Fruit fly (Drosophila melanogaster) whole organism: ENCODE measurements around the gene Ptp61F.

ENCODE experiments used
- CG8478 ChIP-seq: fragments of >200 bp; optimal IDR thresholded peaks from 2 replicates; lab custom pipeline; 2018; ENCODE audit warnings: inconsistent platforms
- Dll ChIP-seq: fragments of >200 bp; optimal IDR thresholded peaks from 2 replicates; lab custom pipeline; 2017
- EcR ChIP-seq, 2 experiments: fragments of >200 bp; optimal IDR thresholded peaks; 2 replicates each; lab custom pipeline; 2017; ENCODE audit warnings: missing biosample characterization in 2 of 2, missing genetic modification characterization in 2 of 2, missing genetic modification reagents in 2 of 2
- pan ChIP-seq: fragments of >200 bp; optimal IDR thresholded peaks from 2 replicates; lab custom pipeline; 2017
- psq ChIP-seq: fragments of >200 bp; optimal IDR thresholded peaks from 2 replicates; lab custom pipeline; 2017
- usp ChIP-seq: fragments of >200 bp; optimal IDR thresholded peaks from 2 replicates; lab custom pipeline; 2017; ENCODE audit warnings: missing biosample characterization, missing genetic modification characterization, mixed read lengths

Ptp61F gene

dm6 chr3L:1390410-1390809 is 84.6 kb downstream of the Ptp61F start:
- no peak for TF ChIP-seq pan
- TF ChIP-seq usp (GFP tag; lab: Kevin White, UChicago), result no peak
- TF ChIP-seq CG8478, result no peak
- no peak for TF ChIP-seq EcR (GFP tag; optimal IDR thresholded peaks at IDR 0.05; lab: Kevin White, UChicago)
- no peak for TF ChIP-seq Dll (lab: Kevin White, UChicago)
- TF ChIP-seq psq, result no peak

DNA sequence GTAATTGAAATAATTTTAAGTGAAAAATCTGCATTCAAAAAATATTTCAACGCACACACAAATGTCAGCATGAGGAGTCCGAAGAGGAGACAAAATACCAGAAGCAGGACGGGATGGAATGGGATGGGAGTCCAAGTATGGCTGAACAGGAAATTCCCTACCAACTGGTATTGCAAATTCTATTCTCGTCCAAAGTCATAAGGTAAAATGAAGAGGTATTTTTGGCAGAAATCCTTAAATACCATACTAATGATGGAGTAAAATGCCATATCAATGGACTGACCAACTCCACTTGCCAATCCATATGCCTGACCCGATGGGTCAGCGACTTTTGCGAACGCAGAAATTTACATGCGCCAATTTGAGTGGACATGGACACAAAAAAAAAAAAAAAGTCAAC is 86.2 kb downstream of the Ptp61F start:
- TF ChIP-seq CG8478 (no peak), Dll (lab: Kevin White, UChicago) (no peak), EcR (GFP tag; optimal IDR thresholded peaks at IDR 0.05; lab: Kevin White, UChicago) (no peak), usp (GFP tag; lab: Kevin White, UChicago) (no peak), psq (no peak), pan (no peak)

DNA sequence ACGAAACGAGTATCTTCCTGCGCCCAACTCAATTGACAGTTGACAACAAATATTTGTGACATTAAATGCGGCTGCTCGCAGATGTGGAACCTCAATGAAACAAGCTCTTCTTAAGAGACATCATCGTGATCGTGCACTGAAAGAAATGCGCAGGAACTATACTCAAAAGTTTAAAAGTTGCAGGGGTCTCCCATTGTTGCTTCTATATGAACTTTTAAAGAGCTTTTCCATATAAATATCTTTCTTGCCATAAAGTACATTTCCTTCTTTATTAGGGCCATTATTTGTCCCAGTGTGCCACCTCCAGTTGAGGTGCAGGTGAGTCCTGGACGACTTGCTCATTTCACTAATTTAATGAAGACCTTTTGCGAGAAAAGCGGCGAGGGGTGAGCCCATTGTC is 87.0 kb downstream of the Ptp61F start:
- no peak for TF ChIP-seq pan
- no peak for TF ChIP-seq CG8478
- no peak for TF ChIP-seq EcR (GFP tag; optimal IDR thresholded peaks at IDR 0.05; lab: Kevin White, UChicago)
- TF ChIP-seq Dll (lab: Kevin White, UChicago), result no peak
- no peak for TF ChIP-seq psq
- TF ChIP-seq usp (GFP tag; lab: Kevin White, UChicago), result no peak

- TF ChIP-seq pan, result no peak
- no peak for TF ChIP-seq CG8478
- TF ChIP-seq usp (GFP tag; lab: Kevin White, UChicago), result no peak
- TF ChIP-seq psq, result no peak
- TF ChIP-seq EcR (GFP tag; optimal IDR thresholded peaks at IDR 0.05; lab: Kevin White, UChicago), result no peak
- no peak for TF ChIP-seq Dll (lab: Kevin White, UChicago)
Measured at dm6 chr3L:1385683-1386246, 89.3 kb downstream of the Ptp61F start.

DNA sequence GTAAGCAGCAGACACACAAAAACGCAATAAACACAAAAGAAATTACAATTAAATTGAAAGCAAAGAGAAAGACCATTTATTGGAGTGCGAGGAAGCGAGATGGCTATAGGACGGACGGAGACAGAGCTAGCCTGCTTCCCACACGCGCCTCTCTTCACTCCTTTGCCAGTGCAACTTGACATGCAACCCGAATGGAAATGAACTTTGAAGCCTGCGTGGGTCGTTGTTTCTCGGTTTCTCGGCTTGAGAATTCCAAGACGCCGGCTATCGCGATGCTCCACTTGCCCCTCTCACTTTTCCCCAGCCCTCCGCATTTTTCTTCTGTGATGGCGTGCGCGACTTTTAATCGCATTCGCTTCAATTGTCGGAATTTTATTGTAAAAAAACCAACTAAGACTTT is 94.1 kb downstream of the Ptp61F start:
- no peak for TF ChIP-seq Dll (lab: Kevin White, UChicago)
- no peak for TF ChIP-seq CG8478
- no peak for TF ChIP-seq pan
- no peak for TF ChIP-seq usp (GFP tag; lab: Kevin White, UChicago)
- no peak for TF ChIP-seq EcR (GFP tag; optimal IDR thresholded peaks at IDR 0.05; lab: Kevin White, UChicago)
- no peak for TF ChIP-seq psq

dm6 chr3L:1379741-1380465 is 95.2 kb downstream of the Ptp61F start:
- TF ChIP-seq usp (GFP tag; lab: Kevin White, UChicago), result no peak
- TF ChIP-seq CG8478, result no peak
- no peak for TF ChIP-seq pan
- TF ChIP-seq psq, result no peak
- TF ChIP-seq EcR (GFP tag; optimal IDR thresholded peaks at IDR 0.05; lab: Kevin White, UChicago), result no peak
- no peak for TF ChIP-seq Dll (lab: Kevin White, UChicago)

DNA sequence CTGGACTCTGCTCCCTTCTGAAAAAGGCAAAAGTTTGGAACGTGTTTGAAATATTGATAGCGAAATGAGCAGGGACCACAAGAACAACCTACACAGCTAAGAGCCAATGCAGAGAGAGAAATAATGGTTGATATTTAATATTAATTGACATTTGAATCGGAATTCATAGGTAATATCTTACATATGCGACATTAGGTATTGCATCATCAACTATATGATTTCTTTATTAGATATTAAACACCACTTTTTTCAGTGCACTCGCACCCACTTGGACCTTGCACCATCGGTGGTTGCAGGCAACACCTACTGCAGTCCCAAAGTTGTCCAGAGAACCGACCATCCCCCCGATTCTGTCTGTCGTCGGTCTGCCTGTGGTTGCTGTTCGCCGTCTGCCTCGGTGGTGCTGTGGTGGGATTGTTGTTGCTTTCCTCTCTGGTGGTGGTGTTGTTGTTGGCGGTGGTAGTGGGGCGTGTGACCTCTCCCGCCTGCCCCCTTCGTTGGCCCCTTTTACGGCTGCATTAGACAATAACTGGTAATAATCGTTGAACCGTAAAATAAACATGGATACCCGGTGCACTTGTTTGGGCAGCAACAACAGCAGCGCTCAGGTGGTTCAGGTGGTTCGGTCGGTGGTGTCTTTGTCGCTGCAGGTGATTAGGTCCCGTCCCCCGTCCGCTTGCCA is 96.1 kb downstream of the Ptp61F start:
- TF ChIP-seq CG8478 (no peak), EcR (GFP tag; optimal IDR thresholded peaks at IDR 0.05; lab: Kevin White, UChicago) (peak in 1 of 2 experiments; percentile 22)

- TF ChIP-seq EcR (GFP tag; optimal IDR thresholded peaks at IDR 0.05; lab: Kevin White, UChicago) (no peak), psq (no peak), CG8478 (no peak)
Measured at dm6 chr3L:1378098-1378645, 96.9 kb downstream of the Ptp61F start.

- TF ChIP-seq EcR (GFP tag; optimal IDR thresholded peaks at IDR 0.05; lab: Kevin White, UChicago) (no peak), Dll (lab: Kevin White, UChicago) (no peak), usp (GFP tag; lab: Kevin White, UChicago) (no peak), psq (no peak), pan (no peak), CG8478 (no peak)
Measured at dm6 chr3L:1376014-1376745, 98.9 kb downstream of the Ptp61F start.

DNA sequence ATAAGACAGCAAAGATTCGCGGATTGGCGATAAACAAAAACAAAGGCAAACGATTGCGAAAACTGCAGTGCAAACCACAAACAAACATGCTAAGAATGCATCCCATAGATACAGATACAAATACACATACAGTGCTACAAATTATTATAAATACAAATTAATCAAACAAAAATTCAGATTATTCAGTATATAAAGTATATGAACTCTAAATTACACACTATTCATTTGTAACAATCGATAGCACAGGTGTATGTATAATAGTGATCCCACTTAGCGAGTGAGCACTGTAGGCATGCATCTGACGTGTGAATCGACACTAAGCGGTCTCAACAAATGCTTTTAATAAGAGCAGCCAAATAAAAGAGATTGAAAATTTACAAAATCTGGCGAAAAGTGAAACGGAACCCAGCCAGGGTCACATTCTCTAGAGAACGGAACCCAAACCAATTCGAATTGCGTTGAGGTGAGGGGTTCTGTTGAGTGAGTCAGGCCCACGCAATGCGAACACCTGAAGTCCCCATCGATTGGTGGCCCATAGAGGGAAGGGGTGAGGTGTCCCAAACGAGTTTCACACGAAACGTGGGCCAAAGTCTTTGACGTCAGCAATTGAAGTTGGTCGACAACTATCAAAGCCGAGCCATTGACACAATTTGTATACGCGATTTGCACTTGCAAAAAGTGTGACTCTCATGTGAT is 100.5 kb downstream of the Ptp61F start:
- no peak for TF ChIP-seq CG8478
- TF ChIP-seq usp (GFP tag; lab: Kevin White, UChicago), result no peak
- no peak for TF ChIP-seq pan
- no peak for TF ChIP-seq psq
- TF ChIP-seq EcR (GFP tag; optimal IDR thresholded peaks at IDR 0.05; lab: Kevin White, UChicago), result no peak
- TF ChIP-seq Dll (lab: Kevin White, UChicago), result no peak

- TF ChIP-seq Dll (lab: Kevin White, UChicago) (no peak), CG8478 (no peak), EcR (GFP tag; optimal IDR thresholded peaks at IDR 0.05; lab: Kevin White, UChicago) (no peak), usp (GFP tag; lab: Kevin White, UChicago) (no peak), pan (no peak)
Measured at dm6 chr3L:1370939-1371338, 104.1 kb downstream of the Ptp61F start.
